Fruit fly (Drosophila melanogaster) whole organism, embryonic: ENCODE measurements around the gene Cpr11B.

Experiments used
- Asciz ChIP-seq: fragments of 200-800 bp; sonication (Bioruptor generic); optimal IDR thresholded peaks from 2 replicates; lab custom pipeline; 2017; ENCODE audit warnings: missing biosample characterization, mild to moderate bottlenecking, missing genetic modification characterization, missing genetic modification reagents
- B-H1 ChIP-seq: fragments of 200-800 bp; sonication (Bioruptor generic); IDR thresholded peaks from 3 replicates; pipeline ENCODE4 v1.3.6; 2022; ENCODE audit warnings: missing biosample characterization, missing genetic modification characterization
- CG1024 ChIP-seq: fragments of 200-800 bp; sonication (Bioruptor generic); IDR thresholded peaks from 2 replicates; pipeline ENCODE4 v1.3.6; 2022; ENCODE audit warnings: missing biosample characterization, missing genetic modification characterization
- CG10267 ChIP-seq: fragments of 200-800 bp; sonication (Bioruptor generic); optimal IDR thresholded peaks from 2 replicates; lab custom pipeline; 2018; ENCODE audit warnings: missing biosample characterization, mild to moderate bottlenecking, missing genetic modification characterization, moderate library complexity
- CG10959 ChIP-seq: fragments of 200-800 bp; sonication (Bioruptor generic); IDR thresholded peaks from 2 replicates; pipeline ENCODE4 v1.3.6; 2022; ENCODE audit warnings: missing biosample characterization, missing genetic modification characterization
- CG12155 ChIP-seq: fragments of 200-800 bp; sonication (Bioruptor generic); optimal IDR thresholded peaks from 3 replicates; lab custom pipeline; 2016; ENCODE audit warnings: missing biosample characterization, missing genetic modification characterization
- CG14441 ChIP-seq: fragments of 200-800 bp; sonication (Bioruptor generic); IDR thresholded peaks from 2 replicates; pipeline ENCODE4 v1.3.6; 2022; ENCODE audit warnings: missing biosample characterization, missing genetic modification characterization
- CG15269 ChIP-seq: fragments of 200-800 bp; sonication (Bioruptor generic); optimal IDR thresholded peaks from 2 replicates; lab custom pipeline; 2018; ENCODE audit warnings: missing biosample characterization, mild to moderate bottlenecking, missing genetic modification characterization, moderate library complexity
- CG16863 ChIP-seq: fragments of 200-800 bp; sonication (Bioruptor generic); optimal IDR thresholded peaks from 3 replicates; lab custom pipeline; 2016; ENCODE audit warnings: missing biosample characterization, missing genetic modification characterization
- CG18599 ChIP-seq: fragments of 200-800 bp; sonication (Bioruptor generic); optimal IDR thresholded peaks from 3 replicates; lab custom pipeline; 2017; ENCODE audit warnings: missing biosample characterization, missing genetic modification characterization, mild to moderate bottlenecking, moderate library complexity, missing genetic modification reagents
- CG2116 ChIP-seq: fragments of 200-800 bp; sonication (Bioruptor generic); optimal IDR thresholded peaks from 3 replicates; lab custom pipeline; 2018; ENCODE audit warnings: missing biosample characterization, mild to moderate bottlenecking, missing genetic modification characterization
- CG2202 ChIP-seq: fragments of 200-800 bp; sonication (Bioruptor generic); optimal IDR thresholded peaks from 2 replicates; lab custom pipeline; 2018; ENCODE audit warnings: missing biosample characterization, mild to moderate bottlenecking, missing genetic modification characterization
- CG30403 ChIP-seq: fragments of 200-800 bp; sonication (Bioruptor generic); optimal IDR thresholded peaks from 3 replicates; lab custom pipeline; 2016; ENCODE audit warnings: missing biosample characterization, missing genetic modification characterization
- CG31224 ChIP-seq: fragments of 200-800 bp; sonication (Bioruptor generic); IDR thresholded peaks from 2 replicates; pipeline ENCODE4 v1.3.6; 2022; ENCODE audit warnings: missing biosample characterization, missing genetic modification characterization
- CG33557 ChIP-seq: fragments of 200-800 bp; sonication (Bioruptor generic); optimal IDR thresholded peaks from 2 replicates; lab custom pipeline; 2019; ENCODE audit warnings: missing biosample characterization, mild to moderate bottlenecking, missing genetic modification characterization, moderate library complexity
- CG3995 ChIP-seq: fragments of 200-800 bp; sonication (Bioruptor generic); optimal IDR thresholded peaks from 3 replicates; lab custom pipeline; 2016; ENCODE audit warnings: missing biosample characterization, missing genetic modification characterization
- CG4328 ChIP-seq: fragments of 200-800 bp; sonication (Bioruptor generic); optimal IDR thresholded peaks from 3 replicates; lab custom pipeline; 2017; ENCODE audit warnings: missing biosample characterization, missing genetic modification reagents, missing genetic modification characterization
- CG6813 ChIP-seq: fragments of 200-800 bp; sonication (Bioruptor generic); optimal IDR thresholded peaks from 2 replicates; lab custom pipeline; 2017; ENCODE audit warnings: missing biosample characterization, missing genetic modification characterization, mild to moderate bottlenecking, moderate library complexity, missing genetic modification reagents
- CG7963 ChIP-seq: fragments of 200-800 bp; sonication (Bioruptor generic); IDR thresholded peaks from 3 replicates; pipeline ENCODE4 v1.3.6; 2022; ENCODE audit warnings: missing biosample characterization, missing genetic modification characterization; ENCODE audit not compliant: partially characterized antibody
- CG9727 ChIP-seq: fragments of 200-800 bp; sonication (Bioruptor generic); optimal IDR thresholded peaks from 3 replicates; lab custom pipeline; 2017; ENCODE audit warnings: missing biosample characterization, mild to moderate bottlenecking, missing genetic modification characterization
- CTCF ChIP-seq: fragments of 200-800 bp; sonication (Bioruptor generic); optimal IDR thresholded peaks from 2 replicates; lab custom pipeline; 2017; ENCODE audit warnings: missing biosample characterization, mild to moderate bottlenecking, missing genetic modification characterization, moderate library complexity
- E2f2 ChIP-seq: fragments of 200-800 bp; sonication (Bioruptor generic); IDR thresholded peaks from 2 replicates; pipeline ENCODE4 v1.3.6; 2022; ENCODE audit warnings: missing biosample characterization, missing genetic modification characterization
- Eip74EF ChIP-seq, 2 experiments: fragments of 200-800 bp in 1 of 2; fragments of >200 bp in 1 of 2; sonication (Bioruptor generic) in 1 of 2; optimal IDR thresholded peaks; 2 replicates each; lab custom pipeline; 2017 to 2019; ENCODE audit warnings: missing biosample characterization in 2 of 2, missing genetic modification characterization in 2 of 2, mild to moderate bottlenecking in 1 of 2, moderate library complexity in 1 of 2
- Gug ChIP-seq: fragments of 200-800 bp; sonication (Bioruptor generic); IDR thresholded peaks from 4 replicates; pipeline ENCODE4 v1.3.6; 2022; ENCODE audit warnings: missing biosample characterization, missing genetic modification characterization
- HLH4C ChIP-seq: fragments of 200-800 bp; sonication (Bioruptor generic); IDR thresholded peaks from 3 replicates; pipeline ENCODE4 v1.3.6; 2022; ENCODE audit warnings: missing biosample characterization, missing genetic modification characterization; ENCODE audit not compliant: partially characterized antibody
- Max ChIP-seq: fragments of 200-800 bp; sonication (Bioruptor generic); optimal IDR thresholded peaks from 2 replicates; lab custom pipeline; 2016; ENCODE audit warnings: missing biosample characterization, mild to moderate bottlenecking, missing genetic modification characterization
- PHDP ChIP-seq: fragments of 200-800 bp; sonication (Bioruptor generic); optimal IDR thresholded peaks from 3 replicates; lab custom pipeline; 2018; ENCODE audit warnings: missing biosample characterization, mild to moderate bottlenecking, missing genetic modification characterization, moderate library complexity
- Rfx ChIP-seq: fragments of 200-800 bp; sonication (Bioruptor generic); IDR thresholded peaks from 2 replicates; pipeline ENCODE4 v1.3.6; 2022; ENCODE audit warnings: missing biosample characterization, missing genetic modification characterization
- ap ChIP-seq: fragments of 200-800 bp; sonication (Bioruptor generic); IDR thresholded peaks from 2 replicates; pipeline ENCODE4 v1.3.6; 2022; ENCODE audit warnings: missing biosample characterization, missing genetic modification characterization
- cato ChIP-seq: fragments of 200-800 bp; sonication (Bioruptor generic); optimal IDR thresholded peaks from 2 replicates; lab custom pipeline; 2016; ENCODE audit warnings: missing biosample characterization, missing genetic modification characterization, borderline replicate concordance
- cg ChIP-seq: fragments of 200-800 bp; sonication (Bioruptor generic); optimal IDR thresholded peaks from 3 replicates; lab custom pipeline; 2019; ENCODE audit warnings: missing biosample characterization, mild to moderate bottlenecking, missing genetic modification characterization, moderate library complexity
- danr ChIP-seq: fragments of 200-800 bp; sonication (Bioruptor generic); IDR thresholded peaks from 2 replicates; pipeline ENCODE4 v1.3.6; 2022; ENCODE audit warnings: missing biosample characterization, missing genetic modification characterization
- ems ChIP-seq: fragments of 200-800 bp; sonication (Bioruptor generic); optimal IDR thresholded peaks from 3 replicates; lab custom pipeline; 2016; ENCODE audit warnings: missing biosample characterization, missing genetic modification characterization
- gce ChIP-seq: fragments of 200-800 bp; sonication (Bioruptor generic); IDR thresholded peaks from 3 replicates; pipeline ENCODE4 v1.3.6; 2022; ENCODE audit warnings: missing biosample characterization, missing genetic modification characterization
- grau ChIP-seq: fragments of 200-800 bp; optimal IDR thresholded peaks from 3 replicates; lab custom pipeline; 2019; ENCODE audit warnings: missing biosample characterization, mild to moderate bottlenecking, missing genetic modification characterization, moderate library complexity
- grn ChIP-seq: fragments of 200-800 bp; sonication (Bioruptor generic); optimal IDR thresholded peaks from 3 replicates; lab custom pipeline; 2017; ENCODE audit warnings: missing biosample characterization, missing genetic modification characterization
- lilli ChIP-seq: fragments of 200-800 bp; sonication (Bioruptor generic); optimal IDR thresholded peaks from 3 replicates; lab custom pipeline; 2016; ENCODE audit warnings: missing biosample characterization, missing genetic modification characterization
- lov ChIP-seq, 2 experiments: fragments of 200-800 bp in 1 of 2; fragments of >200 bp in 1 of 2; sonication (Bioruptor generic) in 1 of 2; IDR thresholded peaks in 1 of 2; optimal IDR thresholded peaks in 1 of 2; 2 replicates in 1 of 2; 3 replicates in 1 of 2; pipeline versions ENCODE4 v1.3.6 to Lab custom; 2017 to 2022; ENCODE audit warnings: missing biosample characterization in 1 of 2, missing genetic modification characterization in 1 of 2
- maf-S ChIP-seq: fragments of 200-800 bp; sonication (Bioruptor generic); optimal IDR thresholded peaks from 2 replicates; lab custom pipeline; 2016; ENCODE audit warnings: missing biosample characterization, missing genetic modification characterization
- mirr ChIP-seq: fragments of 200-800 bp; sonication (Bioruptor generic); optimal IDR thresholded peaks from 3 replicates; lab custom pipeline; 2018; ENCODE audit warnings: missing biosample characterization, mild to moderate bottlenecking, missing genetic modification characterization
- nerfin-2 ChIP-seq: fragments of 200-800 bp; sonication (Bioruptor generic); IDR thresholded peaks from 2 replicates; pipeline ENCODE4 v1.3.6; 2022; ENCODE audit warnings: missing biosample characterization, missing genetic modification characterization; ENCODE audit not compliant: partially characterized antibody
- nmo ChIP-seq: fragments of 200-800 bp; sonication (Bioruptor generic); optimal IDR thresholded peaks from 2 replicates; lab custom pipeline; 2018; ENCODE audit warnings: missing biosample characterization, mild to moderate bottlenecking, missing genetic modification characterization, moderate library complexity
- odd ChIP-seq: fragments of 200-800 bp; sonication (Bioruptor generic); optimal IDR thresholded peaks from 2 replicates; lab custom pipeline; 2017; ENCODE audit warnings: missing biosample characterization, mild to moderate bottlenecking, missing genetic modification characterization
- onecut ChIP-seq: fragments of 200-800 bp; sonication (Bioruptor generic); IDR thresholded peaks from 2 replicates; pipeline ENCODE4 v1.3.6; 2022; ENCODE audit warnings: missing biosample characterization, missing genetic modification characterization
- pros ChIP-seq: fragments of 200-800 bp; sonication (Bioruptor generic); optimal IDR thresholded peaks from 3 replicates; lab custom pipeline; 2019; ENCODE audit warnings: missing biosample characterization, mild to moderate bottlenecking, missing genetic modification characterization, moderate library complexity
- shn ChIP-seq: fragments of 200-800 bp; sonication (Bioruptor generic); optimal IDR thresholded peaks from 3 replicates; lab custom pipeline; 2016; ENCODE audit warnings: missing biosample characterization, missing genetic modification characterization
- sob ChIP-seq: fragments of 200-800 bp; sonication (Bioruptor generic); IDR thresholded peaks from 2 replicates; pipeline ENCODE4 v1.3.6; 2022; ENCODE audit warnings: missing biosample characterization, missing genetic modification characterization
- toy ChIP-seq: fragments of 200-800 bp; sonication (Bioruptor generic); IDR thresholded peaks from 2 replicates; pipeline ENCODE4 v1.3.6; 2022; ENCODE audit warnings: missing biosample characterization, missing genetic modification characterization

The Cpr11B gene

dm6 chrX:12591223-12592120 is 38.5 kb downstream of the Cpr11B start (continued):
- TF ChIP-seq shn, result peak; percentile 53
- TF ChIP-seq CG2116 (GFP tag; lab: Kevin White, UChicago), result no peak
- TF ChIP-seq CG18599, result peak; percentile 37
- TF ChIP-seq CG4328, result peak; percentile 45
- peak; percentile 14; the same call in 1 of the 2 replicates for TF ChIP-seq nerfin-2 (GFP tag; lab: Robert Waterston, UW)
- TF ChIP-seq ap (GFP tag; lab: Robert Waterston, UW), result no peak
- TF ChIP-seq grau, result peak; percentile 48
- TF ChIP-seq CG30403, result peak; percentile 70
- TF ChIP-seq maf-S (GFP tag; lab: Kevin White, UChicago), result no peak
- TF ChIP-seq PHDP (tag; lab: Kevin White, UChicago), result peak; percentile 25
- TF ChIP-seq odd, result no peak
- peak; percentile 10 for TF ChIP-seq cato (GFP tag; lab: Kevin White, UChicago)
- no peak for TF ChIP-seq HLH4C (GFP tag; lab: Robert Waterston, UW)
- peak; percentile 32 for TF ChIP-seq CG10267
- no peak for TF ChIP-seq CG10959 (GFP tag; lab: Robert Waterston, UW)
- TF ChIP-seq CG14441, result no peak
- peak in 1 of 2 experiments; percentile 45 for TF ChIP-seq Eip74EF (GFP tag; optimal IDR thresholded peaks at IDR 0.05; lab: Kevin White, UChicago)
- no peak for TF ChIP-seq danr
- TF ChIP-seq CG3995 (GFP tag; lab: Kevin White, UChicago), result no peak
- no peak for TF ChIP-seq lov (optimal IDR thresholded peaks at IDR 0.05; lab: Kevin White, UChicago)
- no peak for TF ChIP-seq lov (GFP tag; IDR thresholded peaks at IDR 0.05; lab: Robert Waterston, UW)
- TF ChIP-seq CG1024 (GFP tag; lab: Robert Waterston, UW), result 0 out of 2 replicates have a peak, but pooled peaks have one; percentile 5
- peak; percentile 36 for TF ChIP-seq CG6813
- TF ChIP-seq CG16863 (GFP tag; lab: Kevin White, UChicago), result peak; percentile 46
- no peak for TF ChIP-seq pros
- no peak for TF ChIP-seq Gug (GFP tag; lab: Robert Waterston, UW)
- no peak for TF ChIP-seq CG7963 (GFP tag; lab: Robert Waterston, UW)
- peak; percentile 25 for TF ChIP-seq lilli (GFP tag; lab: Kevin White, UChicago)
- TF ChIP-seq toy (GFP tag; lab: Robert Waterston, UW), result no peak
- TF ChIP-seq gce, result no peak
- TF ChIP-seq cg (GFP tag; lab: Kevin White, UChicago), result peak; percentile 96
- peak; percentile 63 for TF ChIP-seq nmo (GFP tag; lab: Kevin White, UChicago)
- no peak for TF ChIP-seq onecut
- no peak for TF ChIP-seq CG2202
- no peak for TF ChIP-seq mirr (GFP tag; lab: Kevin White, UChicago)
- peak; percentile 45 for TF ChIP-seq CG33557 (GFP tag; lab: Kevin White, UChicago)
- no peak for TF ChIP-seq B-H1 (GFP tag; lab: Robert Waterston, UW)
- 0 out of 2 replicates have a peak, but pooled peaks have one; percentile 9 for TF ChIP-seq Rfx (GFP tag; lab: Robert Waterston, UW)
- TF ChIP-seq ems, result no peak
- no peak for TF ChIP-seq CTCF (GFP tag; lab: Kevin White, UChicago)
- no peak; the same call in 1 of the 2 replicates for TF ChIP-seq E2f2 (GFP tag; lab: Robert Waterston, UW)
- TF ChIP-seq Max (GFP tag; lab: Kevin White, UChicago), result no peak
- TF ChIP-seq Asciz (GFP tag; lab: Kevin White, UChicago), result peak; percentile 31
- TF ChIP-seq sob (GFP tag; lab: Robert Waterston, UW), result no peak
- TF ChIP-seq CG31224, result no peak
- TF ChIP-seq CG15269 (tag; lab: Kevin White, UChicago), result peak; percentile 57
- peak; percentile 63 for TF ChIP-seq CG9727 (GFP tag; lab: Kevin White, UChicago)
- TF ChIP-seq grn (GFP tag; lab: Kevin White, UChicago), result no peak
- TF ChIP-seq CG12155 (GFP tag; lab: Kevin White, UChicago), result no peak
